Worm (Caenorhabditis elegans): ENCODE measurements around the gene F45D11.5.
"Not testable (repeated sequence)": the region's sequence is repeated elsewhere in the genome, so short reads cannot be mapped to it uniquely, and the experiment has no call there.

The F45D11.5 gene

ce11 chrII:961961-962360 lies 39.5 kb upstream of the F45D11.5 start, which contains the start of gene C32B5.13:
Gene C32B5.13, minus strand, starts transcription at chrII:962061.
- no peak for TF ChIP-seq lin-32 (GFP tag; optimal IDR thresholded peaks at IDR 0.05)
- no peak for TF ChIP-seq cnd-1 (tag; optimal IDR thresholded peaks at IDR 0.05)
- TF ChIP-seq lin-13 (tag; optimal IDR thresholded peaks at IDR 0.05): no peak
- TF ChIP-seq ceh-43 (GFP tag; optimal IDR thresholded peaks at IDR 0.05): no peak

DNA sequence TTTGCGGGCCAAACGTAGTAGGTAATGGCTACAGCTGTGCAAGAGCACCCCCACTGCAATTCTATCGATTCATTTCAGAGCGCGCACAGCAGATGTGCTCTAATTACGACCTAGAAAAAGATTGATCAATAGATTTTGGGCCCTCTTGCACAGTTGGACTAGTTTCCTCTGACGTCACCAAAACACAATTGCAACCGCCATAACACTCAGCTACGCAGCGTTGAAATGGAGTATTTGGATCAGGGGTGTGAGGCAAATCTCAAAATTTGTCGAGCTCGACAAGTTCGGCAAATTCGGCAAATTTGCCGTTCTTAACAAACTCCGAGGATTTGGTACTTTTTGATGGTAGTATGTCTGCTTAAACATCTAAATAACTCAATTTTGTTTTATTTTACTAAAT lies 34.5 kb upstream of the F45D11.5 start, which contains the start of gene fbxc-18:
TSS of gene fbxc-18 (minus strand) at position 101 of the 400 bp plus-strand sequence.
- not testable (repeated sequence) for TF ChIP-seq unc-120 (tag; optimal IDR thresholded peaks at IDR 0.05; ENCODE audit: poor library complexity, severe bottlenecking); zip-8 (tag; optimal IDR thresholded peaks at IDR 0.05); nhr-12 (tag; optimal IDR thresholded peaks at IDR 0.05)

- TF ChIP-seq lin-13 (tag; optimal IDR thresholded peaks at IDR 0.05); flh-1 (GFP tag; optimal IDR thresholded peaks at IDR 0.05); sptf-1 (tag; optimal IDR thresholded peaks at IDR 0.05): not testable (repeated sequence)
These were observed 33.4 kb upstream of the F45D11.5 start, which contains the start of gene C32B5.6 for ce11 chrII:968106-968505. Gene C32B5.6, plus strand, starts transcription at chrII:968406.

- no peak for TF ChIP-seq nhr-2 (tag; optimal IDR thresholded peaks at IDR 0.05)
- TF ChIP-seq ces-1 (GFP tag; optimal IDR thresholded peaks at IDR 0.05): no peak
- TF ChIP-seq snpc-4 (tag; optimal IDR thresholded peaks at IDR 0.05): no peak
- no peak for TF ChIP-seq hlh-1 (tag; optimal IDR thresholded peaks at IDR 0.05)
- TF ChIP-seq pha-4 (tag; optimal IDR thresholded peaks at IDR 0.05): no peak
- no peak for TF ChIP-seq nhr-237 (tag; optimal IDR thresholded peaks at IDR 0.05)
- no peak for TF ChIP-seq zip-8 (tag; optimal IDR thresholded peaks at IDR 0.05)
- no peak for TF ChIP-seq nhr-12 (tag; optimal IDR thresholded peaks at IDR 0.05)
- no peak for TF ChIP-seq sptf-1 (tag; optimal IDR thresholded peaks at IDR 0.05)
- no peak for TF ChIP-seq blmp-1 (tag; optimal IDR thresholded peaks at IDR 0.05)
- no peak for TF ChIP-seq ham-2 (GFP tag; optimal IDR thresholded peaks at IDR 0.05)
- TF ChIP-seq ceh-43 (GFP tag; optimal IDR thresholded peaks at IDR 0.05): no peak
- TF ChIP-seq lin-13 (tag; optimal IDR thresholded peaks at IDR 0.05): no peak
These were observed 28.7 kb upstream of the F45D11.5 start, which contains the start of gene C32B5.15 for ce11 chrII:972850-973249. Gene C32B5.15, minus strand, starts transcription at chrII:972950.

- no peak for TF ChIP-seq flh-1 (GFP tag; optimal IDR thresholded peaks at IDR 0.05)
These were observed 27.5 kb upstream of the F45D11.5 start, which contains the start of gene fbxc-14 for ce11 chrII:973999-974398. Gene fbxc-14, plus strand, starts transcription at chrII:974299.

- no peak for TF ChIP-seq nhr-12 (tag; optimal IDR thresholded peaks at IDR 0.05)
- TF ChIP-seq lin-13 (tag; optimal IDR thresholded peaks at IDR 0.05): no peak
- no peak for TF ChIP-seq tbx-8 (GFP tag; optimal IDR thresholded peaks at IDR 0.05)
- no peak for TF ChIP-seq ztf-11 (tag; optimal IDR thresholded peaks at IDR 0.05)
- TF ChIP-seq snpc-4 (tag; optimal IDR thresholded peaks at IDR 0.05): no peak
- no peak for TF ChIP-seq zip-8 (tag; optimal IDR thresholded peaks at IDR 0.05)
- TF ChIP-seq ceh-43 (GFP tag; optimal IDR thresholded peaks at IDR 0.05): no peak
- TF ChIP-seq bed-3 (GFP tag; optimal IDR thresholded peaks at IDR 0.05): no peak
These were observed 22.4 kb upstream of the F45D11.5 start, which contains the start of the genes fbxc-17 and fbxc-15 for ce11 chrII:979135-979534. Gene fbxc-17, minus strand, starts transcription at chrII:979235. Gene fbxc-15, plus strand, starts transcription at chrII:979423.

DNA sequence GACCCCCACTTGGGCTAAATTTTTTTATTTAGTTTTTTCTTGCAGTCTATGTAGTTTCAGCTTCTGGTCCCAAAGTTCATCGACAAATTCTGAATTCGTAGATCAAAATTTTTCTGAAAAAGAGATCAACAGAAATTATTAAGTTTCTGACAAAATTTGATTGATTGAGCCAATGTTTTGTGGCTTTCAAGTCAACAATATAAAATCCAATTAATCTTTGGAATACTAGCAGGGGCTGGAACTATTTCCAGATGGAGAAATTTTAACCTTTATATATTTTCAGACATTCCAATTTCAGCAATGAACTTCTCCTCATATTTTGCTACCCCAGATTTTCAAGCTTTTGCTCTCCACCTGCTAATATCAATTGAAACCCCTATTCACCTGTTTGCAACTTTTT lies 18.7 kb upstream of the F45D11.5 start, which contains the start of gene srh-274:
TSS of gene srh-274 (plus strand) at position 301 of the 400 bp plus-strand sequence.
- TF ChIP-seq tbx-8 (GFP tag; optimal IDR thresholded peaks at IDR 0.05) (no peak), unc-39 (tag; optimal IDR thresholded peaks at IDR 0.05) (no peak), blmp-1 (tag; optimal IDR thresholded peaks at IDR 0.05) (no peak), unc-120 (tag; optimal IDR thresholded peaks at IDR 0.05; ENCODE audit: poor library complexity, severe bottlenecking) (no peak), zip-8 (tag; optimal IDR thresholded peaks at IDR 0.05) (no peak), ztf-11 (tag; optimal IDR thresholded peaks at IDR 0.05) (no peak), M03D4.4 (tag; optimal IDR thresholded peaks at IDR 0.05) (no peak), mep-1 (tag; optimal IDR thresholded peaks at IDR 0.05) (no peak), nhr-237 (tag; optimal IDR thresholded peaks at IDR 0.05) (no peak), mls-2 (tag; optimal IDR thresholded peaks at IDR 0.05) (no peak), nhr-28 (tag; optimal IDR thresholded peaks at IDR 0.05) (no peak), lsy-2 (tag; optimal IDR thresholded peaks at IDR 0.05) (no peak), pha-4 (tag; optimal IDR thresholded peaks at IDR 0.05) (no peak), nhr-76 (tag; optimal IDR thresholded peaks at IDR 0.05) (no peak), elt-3 (tag; optimal IDR thresholded peaks at IDR 0.05) (no peak)
